Fruit fly (Drosophila melanogaster) Kc167 (cell line): ENCODE results near the gene CG8564.

Source experiments
- Myc ChIP-seq: fragments of >200 bp; optimal IDR thresholded peaks from 2 replicates; lab custom pipeline; 2017; ENCODE audit warnings: missing external identifiers
- Sin3A ChIP-seq: fragments of >200 bp; optimal IDR thresholded peaks from 2 replicates; lab custom pipeline; 2018; ENCODE audit warnings: missing external identifiers
- h ChIP-seq: fragments of >200 bp; optimal IDR thresholded peaks from 3 replicates; lab custom pipeline; 2018; ENCODE audit warnings: missing external identifiers
- insv ChIP-seq: fragments of >200 bp; optimal IDR thresholded peaks from 3 replicates; lab custom pipeline; 2018; ENCODE audit warnings: missing external identifiers
- psq ChIP-seq: fragments of >200 bp; optimal IDR thresholded peaks from 2 replicates; lab custom pipeline; 2017; ENCODE audit warnings: missing external identifiers
- ttk ChIP-seq: sonication (Bioruptor generic); optimal IDR thresholded peaks from 2 replicates; lab custom pipeline; 2017; ENCODE audit warnings: missing external identifiers

The CG8564 gene

DNA sequence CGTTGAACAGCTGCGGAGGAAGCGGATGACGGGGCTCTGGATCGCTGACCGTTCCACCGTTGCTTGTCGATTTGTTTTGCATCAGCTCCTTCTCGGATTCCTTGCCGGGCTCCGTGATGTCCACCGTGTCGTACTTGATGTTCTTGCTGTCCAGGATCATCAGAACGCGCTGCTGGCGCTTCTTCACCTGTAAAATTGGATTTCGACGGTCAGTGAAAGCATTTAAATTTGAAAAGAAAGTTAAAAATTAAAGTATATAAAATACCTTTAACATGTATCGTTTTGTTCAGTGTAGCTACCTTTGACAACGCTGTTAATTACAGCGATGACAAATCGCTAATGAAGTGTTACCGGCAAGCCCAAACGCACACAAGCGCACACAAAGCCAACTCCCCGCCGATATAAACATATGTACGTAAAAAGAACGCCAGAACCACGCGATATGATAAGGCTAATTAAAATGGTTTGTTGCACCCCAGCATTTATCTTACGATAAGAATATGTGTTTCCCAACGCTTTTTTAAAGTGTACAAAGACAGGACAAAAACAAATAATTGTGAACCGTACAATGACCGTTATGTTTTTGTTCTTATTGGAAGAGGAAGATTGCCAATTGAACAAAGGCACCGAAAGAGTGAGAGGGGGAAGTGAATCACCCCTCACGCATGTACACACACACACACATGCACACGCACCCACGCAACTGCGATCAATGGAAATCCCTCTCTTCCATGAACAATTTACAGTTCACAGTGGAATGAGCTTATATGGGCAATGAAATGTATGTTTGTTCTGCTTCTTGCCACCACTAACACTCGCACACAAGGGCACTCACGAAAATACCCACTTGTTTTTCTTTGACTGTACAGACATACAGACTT is 19.7 kb downstream of the CG8564 start:
- TF ChIP-seq Myc (lab: Kevin White, UChicago) (no peak), psq (no peak), h (lab: Kevin White, UChicago) (no peak), insv (lab: Kevin White, UChicago) (no peak), ttk (lab: Kevin White, UChicago) (no peak), Sin3A (no peak)

- no peak for TF ChIP-seq psq
- TF ChIP-seq h (lab: Kevin White, UChicago), result no peak
- TF ChIP-seq Myc (lab: Kevin White, UChicago), result no peak
- TF ChIP-seq insv (lab: Kevin White, UChicago), result no peak
- TF ChIP-seq Sin3A, result no peak
- no peak for TF ChIP-seq ttk (lab: Kevin White, UChicago)
Observed at dm6 chr3L:7364717-7365278, 22.9 kb downstream of the CG8564 start.

DNA sequence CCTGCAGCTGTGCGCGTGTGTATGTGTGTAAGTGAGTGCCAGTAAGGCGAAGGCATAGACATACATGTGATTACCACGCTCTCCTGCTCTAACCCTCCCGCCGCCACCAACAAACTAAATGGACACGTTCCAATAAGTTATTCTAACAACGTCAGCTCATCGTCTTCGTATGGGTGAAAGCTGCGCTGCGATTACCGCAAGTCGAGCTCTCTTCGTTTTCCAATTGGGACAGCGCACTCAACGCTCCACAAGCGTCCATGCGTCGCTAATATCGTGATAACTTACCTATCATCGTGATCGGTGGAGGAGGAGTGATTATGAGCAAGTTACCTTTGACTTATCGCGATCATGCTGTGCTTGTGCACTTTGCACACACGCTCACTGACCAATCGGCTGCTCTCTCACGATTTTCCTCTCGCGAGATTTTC is 26.6 kb downstream of the CG8564 start:
- TF ChIP-seq psq (no peak), Myc (lab: Kevin White, UChicago) (no peak), insv (lab: Kevin White, UChicago) (no peak), h (lab: Kevin White, UChicago) (no peak), ttk (lab: Kevin White, UChicago) (no peak), Sin3A (no peak)

dm6 chr3L:7360324-7360852 is 27.3 kb downstream of the CG8564 start, which contains the start of gene Sec63:
Gene Sec63, plus strand, starts transcription at chr3L:7360561.
- TF ChIP-seq insv (lab: Kevin White, UChicago) (no peak), psq (no peak), Sin3A (no peak), Myc (lab: Kevin White, UChicago) (no peak), ttk (lab: Kevin White, UChicago) (no peak), h (lab: Kevin White, UChicago) (no peak)

- no peak for TF ChIP-seq h (lab: Kevin White, UChicago)
- no peak for TF ChIP-seq Sin3A
- TF ChIP-seq insv (lab: Kevin White, UChicago), result no peak
- TF ChIP-seq ttk (lab: Kevin White, UChicago), result no peak
- no peak for TF ChIP-seq Myc (lab: Kevin White, UChicago)
Observed at dm6 chr3L:7359827-7360323, 27.8 kb downstream of the CG8564 start, which contains the start of gene pst. Gene pst, minus strand, starts transcription at chr3L:7360263.

- TF ChIP-seq psq (no peak), insv (lab: Kevin White, UChicago) (no peak), h (lab: Kevin White, UChicago) (no peak), Sin3A (no peak), ttk (lab: Kevin White, UChicago) (no peak), Myc (lab: Kevin White, UChicago) (no peak)
Observed at dm6 chr3L:7356386-7357117, 31.2 kb downstream of the CG8564 start, which contains the start of gene CTCF. Gene CTCF, minus strand, starts transcription at chr3L:7356713.

DNA sequence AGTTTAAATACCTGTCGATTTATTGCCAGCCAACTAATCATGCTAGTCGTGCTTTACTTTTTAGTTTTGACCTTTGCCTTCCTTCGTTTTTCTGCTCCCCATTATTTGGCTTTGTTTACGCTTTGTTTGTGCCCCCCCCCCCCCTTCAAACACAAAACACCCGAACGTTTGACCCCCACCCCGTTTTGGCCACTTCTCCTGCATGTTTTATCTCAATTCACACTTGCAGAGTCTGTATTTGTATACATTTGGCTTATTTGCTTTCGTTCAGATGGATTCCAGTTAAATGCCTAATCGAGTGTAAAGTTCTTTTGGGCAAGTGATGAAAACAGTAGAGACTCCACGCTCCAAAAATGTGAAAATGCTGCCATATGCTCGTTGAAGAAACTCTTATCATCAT is 38.4 kb downstream of the CG8564 start:
- TF ChIP-seq h (lab: Kevin White, UChicago) (no peak), ttk (lab: Kevin White, UChicago) (no peak), insv (lab: Kevin White, UChicago) (no peak), Myc (lab: Kevin White, UChicago) (no peak), Sin3A (no peak), psq (no peak)

DNA sequence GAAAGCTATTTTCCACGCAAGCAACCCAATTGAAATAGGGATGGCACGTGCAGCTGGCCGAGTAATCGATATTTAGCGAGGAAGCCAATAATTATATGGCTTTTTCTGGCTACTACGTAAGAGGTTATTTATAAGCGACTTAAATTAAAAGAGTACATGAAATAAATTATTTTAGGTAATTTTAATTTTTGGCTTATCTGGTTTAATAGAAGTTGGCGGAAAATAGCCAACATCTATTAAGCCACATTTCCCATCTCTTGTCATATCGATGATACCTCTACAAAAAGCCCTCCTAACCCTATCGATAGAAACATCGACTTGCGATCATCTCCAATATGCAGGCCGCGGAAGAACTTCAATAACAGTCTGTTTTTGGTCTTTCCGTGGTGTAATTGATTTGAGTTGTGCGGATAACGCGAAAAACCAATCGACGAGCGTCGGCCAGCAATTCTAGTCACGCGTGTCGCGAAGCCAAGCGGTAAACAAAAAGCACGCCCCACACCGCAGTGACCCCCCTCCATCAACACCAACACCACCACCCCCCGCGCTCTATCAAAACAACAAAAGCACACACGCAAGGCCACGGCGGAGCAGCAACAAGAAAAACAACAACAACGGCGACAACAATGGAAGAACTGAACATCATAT is 39.6 kb downstream of the CG8564 start, which contains the start of the genes Srp19 and qm:
Gene Srp19 (minus strand): TSS at position 51 of the 648 bp plus-strand sequence.
Gene qm (plus strand): TSS at position 330 of the 648 bp plus-strand sequence.
- TF ChIP-seq ttk (lab: Kevin White, UChicago), result no peak

dm6 chr3L:7346951-7347350 is 40.8 kb downstream of the CG8564 start, which contains the start of gene CG14834:
Gene CG14834, minus strand, starts transcription at chr3L:7347123.
- no peak for TF ChIP-seq h (lab: Kevin White, UChicago)
- TF ChIP-seq Sin3A, result no peak
- no peak for TF ChIP-seq ttk (lab: Kevin White, UChicago)
- TF ChIP-seq psq, result no peak
- TF ChIP-seq Myc (lab: Kevin White, UChicago), result no peak
- TF ChIP-seq insv (lab: Kevin White, UChicago), result no peak

DNA sequence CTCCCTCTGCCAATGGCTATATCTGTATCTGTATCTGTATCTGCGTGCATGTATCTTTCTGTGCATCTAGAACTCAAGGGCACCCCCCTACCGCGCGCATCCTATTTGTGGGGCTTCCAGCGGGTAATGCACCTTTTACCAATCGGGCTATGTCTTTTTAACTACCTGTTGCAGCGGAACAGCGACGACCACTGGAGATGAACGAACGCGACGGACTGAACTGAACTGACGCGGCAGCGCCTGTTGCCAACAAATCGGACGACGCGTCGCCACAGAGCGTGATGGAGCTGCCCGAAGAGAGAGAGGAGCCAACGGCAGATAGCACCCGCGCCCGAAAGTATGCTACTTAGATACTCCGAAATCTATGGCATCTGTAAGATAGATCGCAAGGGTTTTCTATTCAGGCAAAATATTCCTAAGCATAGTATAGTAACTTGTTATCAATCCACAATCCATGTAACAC is 42.7 kb downstream of the CG8564 start, which contains the start of gene Cln7:
Gene Cln7 (minus strand): TSS at position 219 of the 463 bp plus-strand sequence.
- TF ChIP-seq psq (no peak), Sin3A (no peak), h (lab: Kevin White, UChicago) (no peak)

dm6 chr3L:7344001-7344400 is 43.7 kb downstream of the CG8564 start:
- no peak for TF ChIP-seq Sin3A
- TF ChIP-seq insv (lab: Kevin White, UChicago), result no peak
- TF ChIP-seq psq, result no peak
- no peak for TF ChIP-seq h (lab: Kevin White, UChicago)
- no peak for TF ChIP-seq ttk (lab: Kevin White, UChicago)
- TF ChIP-seq Myc (lab: Kevin White, UChicago), result no peak
